Worm (Caenorhabditis elegans) whole organism, L4 larva: ENCODE results near the gene Y61A9LA.1.

Experiments
- aly-2 ChIP-seq: sonication (generic microtip); optimal IDR thresholded peaks from 2 replicates; lab custom pipeline; 2018; ENCODE audit warnings: missing biosample characterization, missing genetic modification characterization
- fkh-10 ChIP-seq: fragments of 150-350 bp; optimal IDR thresholded peaks from 2 replicates; lab custom pipeline; 2014; ENCODE audit warnings: missing biosample characterization, missing genetic modification reagents, missing genetic modification characterization
- fos-1 ChIP-seq: fragments of 150-350 bp; optimal IDR thresholded peaks from 2 replicates; lab custom pipeline; 2014; ENCODE audit warnings: missing biosample characterization, missing genetic modification characterization
- unc-62 ChIP-seq, 3 experiments: fragments of 150-350 bp in 1 of 3; sonication (generic microtip); optimal IDR thresholded peaks in 2 of 3; peaks in 1 of 3; 1 replicate in 1 of 3; 2 replicates in 2 of 3; lab custom pipeline; 2014 to 2017; ENCODE audit warnings: missing biosample characterization in 3 of 3, missing genetic modification characterization in 3 of 3, missing genetic modification reagents in 3 of 3, missing genotype in 1 of 3
- ztf-7 ChIP-seq: fragments of 150-350 bp; optimal IDR thresholded peaks from 2 replicates; lab custom pipeline; 2014; ENCODE audit warnings: missing biosample characterization, missing genetic modification characterization

- no peak for TF ChIP-seq fkh-10
- no peak for TF ChIP-seq unc-62 (GFP tag; optimal IDR thresholded peaks at IDR 0.05 in 1 of 2; lab: Kevin White, UChicago)
- no peak for TF ChIP-seq unc-62 (tag; optimal IDR thresholded peaks at IDR 0.05; lab: Kevin White, UChicago)
- no peak for TF ChIP-seq aly-2 (tag; lab: Kevin White, UChicago)
- no peak for TF ChIP-seq fos-1 (tag; lab: Kevin White, UChicago)
- TF ChIP-seq ztf-7, result no peak
Observed at ce11 chrV:4623535-4623934, 38.4 kb downstream of the Y61A9LA.1 start.
